Worm (Caenorhabditis elegans): ENCODE data around the gene pin-2.

DNA sequence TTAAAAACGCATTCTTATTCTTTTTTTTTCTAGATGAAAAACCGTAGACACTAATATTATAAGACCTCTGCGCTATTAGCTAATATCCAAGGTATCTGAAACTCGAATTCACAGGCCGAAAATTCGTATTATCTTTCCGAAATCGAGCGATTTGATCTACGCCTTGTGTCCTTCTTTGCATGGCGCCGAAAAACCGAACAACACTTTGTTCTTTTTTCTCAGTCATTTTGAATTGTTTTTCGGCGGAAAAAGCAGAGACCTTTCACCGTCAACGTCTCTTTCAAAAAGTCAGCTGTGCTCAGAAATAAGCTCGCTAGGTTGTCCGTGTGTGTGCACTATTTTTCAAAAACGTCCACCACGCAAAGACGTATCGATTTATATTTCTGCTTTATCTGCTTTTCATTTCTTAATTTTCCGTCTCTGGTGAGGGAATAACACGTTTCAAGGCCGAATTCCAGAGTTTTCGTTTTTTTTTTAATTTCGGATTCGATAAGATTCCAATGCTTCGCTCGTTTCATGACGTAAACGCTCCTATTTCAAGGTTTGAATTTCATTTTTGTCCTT lies 37.3 kb downstream of the pin-2 start:
- TF ChIP-seq mab-5 (tag; optimal IDR thresholded peaks at IDR 0.05) = no peak
- no peak for TF ChIP-seq skn-1 (tag; optimal IDR thresholded peaks at IDR 0.05)
- no peak for TF ChIP-seq elt-3 (tag; optimal IDR thresholded peaks at IDR 0.05)
- TF ChIP-seq unc-62 (GFP tag; optimal IDR thresholded peaks at IDR 0.05) = no peak
- no peak for TF ChIP-seq nhr-77 (tag; optimal IDR thresholded peaks at IDR 0.05)
- TF ChIP-seq unc-39 (tag; optimal IDR thresholded peaks at IDR 0.05) = no peak
- no peak for TF ChIP-seq peb-1 (tag; optimal IDR thresholded peaks at IDR 0.05)
- no peak for TF ChIP-seq ama-1 (optimal IDR thresholded peaks at IDR 0.05)
- no peak for TF ChIP-seq aly-2 (tag; optimal IDR thresholded peaks at IDR 0.05)
